Worm (Caenorhabditis elegans): Measurements from ENCODE around the gene dlat-1.
A peak's percentile ranks its signal among the peaks of the same experiment; 100 is the strongest.

DNA sequence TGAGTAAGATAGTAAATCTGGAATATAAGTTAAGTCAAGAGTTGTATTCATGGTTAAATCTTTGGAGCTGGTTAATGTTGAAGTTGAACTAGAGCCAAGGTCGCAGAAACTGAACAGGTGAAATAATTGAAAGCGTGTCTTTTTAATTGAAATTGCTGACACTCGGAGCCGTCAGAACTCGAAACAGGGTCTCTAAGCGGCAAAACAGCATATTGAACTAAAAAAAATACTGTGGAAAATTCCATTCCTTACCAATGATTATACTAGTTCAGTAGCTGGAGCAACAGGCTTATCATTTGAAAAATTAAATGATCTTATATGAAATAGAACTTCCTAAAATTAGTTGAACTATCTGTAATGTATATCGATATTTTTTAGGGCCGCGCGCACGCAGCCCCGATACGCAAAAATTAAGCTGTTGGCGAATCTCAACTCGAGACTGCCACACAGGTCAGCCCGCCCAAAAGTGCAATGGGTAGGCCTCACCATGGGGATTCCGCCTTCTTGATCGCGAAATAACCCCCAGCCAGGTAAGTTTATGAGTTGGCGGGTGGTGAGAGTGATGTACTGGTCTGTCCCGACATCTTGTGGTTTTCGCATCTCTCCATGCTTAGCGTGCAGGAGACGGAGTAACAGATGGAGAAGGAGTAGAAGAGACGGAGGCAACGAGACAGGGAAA is 21.2 kb upstream of the dlat-1 start, which contains the start of gene srz-97:
- TF ChIP-seq nhr-76 (tag; optimal IDR thresholded peaks at IDR 0.05) = no peak
- no peak for TF ChIP-seq zag-1 (tag; optimal IDR thresholded peaks at IDR 0.05)
- TF ChIP-seq Y75B8A.6 (GFP tag; IDR thresholded peaks at IDR 0.05) = no peak
- TF ChIP-seq nhr-10 (tag; optimal IDR thresholded peaks at IDR 0.05) = no peak
- TF ChIP-seq fkh-10 (GFP tag; optimal IDR thresholded peaks at IDR 0.05) = no peak
- no peak for TF ChIP-seq ceh-32 (tag; optimal IDR thresholded peaks at IDR 0.05; ENCODE audit: poor library complexity)
- no peak for TF ChIP-seq lin-13 (GFP tag; optimal IDR thresholded peaks at IDR 0.05)
- TF ChIP-seq F49E8.2 (tag; optimal IDR thresholded peaks at IDR 0.05; ENCODE audit: borderline replicate concordance) = peak; percentile 65
- TF ChIP-seq pha-4 (GFP tag; IDR thresholded peaks at IDR 0.05) = no peak
- TF ChIP-seq pha-4 (tag; optimal IDR thresholded peaks at IDR 0.05) = no peak
- no peak for TF ChIP-seq mep-1 (tag; optimal IDR thresholded peaks at IDR 0.05)
- TF ChIP-seq nhr-237 (tag; optimal IDR thresholded peaks at IDR 0.05) = no peak

All from whole organism, L4 larva.